Worm (Caenorhabditis elegans): ENCODE data around the gene dhs-22.

- TF ChIP-seq somi-1 (GFP tag; optimal IDR thresholded peaks at IDR 0.05) (no peak), sea-2 (GFP tag; IDR thresholded peaks at IDR 0.05) (no peak), lin-26 (GFP tag; IDR thresholded peaks at IDR 0.05) (no peak), Y95B8A.8 (GFP tag; IDR thresholded peaks at IDR 0.05) (no peak), ama-1 (optimal IDR thresholded peaks at IDR 0.05) (no peak), ama-1 (GFP tag; optimal IDR thresholded peaks at IDR 0.05) (no peak), F10E7.11 (tag; optimal IDR thresholded peaks at IDR 0.05) (no peak), pha-4 (tag; optimal IDR thresholded peaks at IDR 0.05) (no peak), K12H6.12 (tag; optimal IDR thresholded peaks at IDR 0.05) (no peak), F55B11.4 (tag; optimal IDR thresholded peaks at IDR 0.05; ENCODE audit: borderline replicate concordance, insufficient read depth) (no peak), ztf-6 (GFP tag; IDR thresholded peaks at IDR 0.05) (no peak), let-607 (tag; optimal IDR thresholded peaks at IDR 0.05) (no peak), ztf-22 (GFP tag; optimal IDR thresholded peaks at IDR 0.05) (no peak)
Observed at ce11 chrV:14460615-14461102, 39.4 kb upstream of the dhs-22 start, which contains the start of gene F08H9.2.
